Worm (Caenorhabditis elegans) whole organism, L1 larva: ENCODE data around the gene sri-28.

Experiments
- Y116A8C.19 ChIP-seq: sonication (generic microtip); optimal IDR thresholded peaks from 2 replicates; lab custom pipeline; 2016; ENCODE audit warnings: missing compliant biosample characterization, missing genetic modification characterization, borderline replicate concordance
- ces-1 ChIP-seq: fragments of 150-350 bp; optimal IDR thresholded peaks from 2 replicates; lab custom pipeline; 2014; ENCODE audit warnings: missing biosample characterization, missing genetic modification reagents, missing genetic modification characterization
- dpl-1 ChIP-seq, 3 experiments: fragments of 150-350 bp in 2 of 3; sonication (generic microtip) in 1 of 3; optimal IDR thresholded peaks; 2 replicates each; lab custom pipeline; 2014 to 2017; ENCODE audit warnings: missing biosample characterization in 3 of 3, missing genetic modification characterization in 3 of 3, missing genetic modification reagents in 3 of 3
- efl-1 ChIP-seq, 4 experiments: fragments of 150-350 bp; optimal IDR thresholded peaks in 3 of 4; peaks in 1 of 4; 1 replicate in 1 of 4; 2 replicates in 3 of 4; lab custom pipeline; 2014; ENCODE audit warnings: missing biosample characterization in 2 of 4, missing genetic modification characterization in 2 of 4, missing genetic modification reagents in 2 of 4
- jun-1 ChIP-seq: fragments of 150-350 bp; optimal IDR thresholded peaks from 2 replicates; lab custom pipeline; 2014; ENCODE audit warnings: missing biosample characterization, missing genetic modification reagents, missing genetic modification characterization
- lin-14 ChIP-seq: fragments of 200-800 bp; sonication (Bioruptor generic); optimal IDR thresholded peaks from 2 replicates; lab custom pipeline; 2018; ENCODE audit warnings: mild to moderate bottlenecking, missing genetic modification characterization, moderate library complexity, missing compliant biosample characterization
- lir-3 ChIP-seq: sonication (generic microtip); optimal IDR thresholded peaks from 2 replicates; lab custom pipeline; 2016; ENCODE audit warnings: mild to moderate bottlenecking, missing genetic modification characterization, moderate library complexity, missing compliant biosample characterization; ENCODE audit not compliant: poor library complexity
- nhr-12 ChIP-seq: sonication (generic microtip); optimal IDR thresholded peaks from 2 replicates; lab custom pipeline; 2017; ENCODE audit warnings: missing biosample characterization, missing genetic modification characterization
- nhr-77 ChIP-seq: fragments of 150-350 bp; optimal IDR thresholded peaks from 2 replicates; lab custom pipeline; 2014; ENCODE audit warnings: missing biosample characterization, missing genetic modification characterization
- skn-1 ChIP-seq: fragments of 150-350 bp; optimal IDR thresholded peaks from 2 replicates; lab custom pipeline; 2014; ENCODE audit warnings: missing biosample characterization, missing genetic modification characterization

ce11 chrII:3020899-3021298, 27.6 kb upstream of the sri-28 start:
- TF ChIP-seq ces-1 (GFP tag; lab: Kevin White, UChicago) (no peak), nhr-77 (tag; lab: Kevin White, UChicago) (no peak), skn-1 (no peak), lir-3 (no peak), lin-14 (GFP tag; lab: Kevin White, UChicago) (no peak), nhr-12 (tag; lab: Kevin White, UChicago) (no peak), dpl-1 (GFP tag; optimal IDR thresholded peaks at IDR 0.05; lab: Kevin White, UChicago) (no peak), jun-1 (tag; lab: Kevin White, UChicago) (no peak), efl-1 (optimal IDR thresholded peaks at IDR 0.05; lab: Kevin White, UChicago) (no peak), efl-1 (GFP tag; optimal IDR thresholded peaks at IDR 0.05 in 1 of 2; lab: Kevin White, UChicago) (no peak), Y116A8C.19 (tag; lab: Kevin White, UChicago) (no peak)
